Worm (Caenorhabditis elegans) whole organism, mixed stage, embryonic: ENCODE results near the gene fbxa-150.

ENCODE experiments used
- blmp-1 ChIP-seq: fragments of 150-350 bp; optimal IDR thresholded peaks from 2 replicates; lab custom pipeline; 2014; ENCODE audit warnings: missing biosample characterization, missing genetic modification characterization
- cnd-1 ChIP-seq: fragments of 200-800 bp; sonication (Bioruptor generic); optimal IDR thresholded peaks from 2 replicates; lab custom pipeline; 2018; ENCODE audit warnings: mild to moderate bottlenecking, missing genetic modification characterization, missing compliant biosample characterization
- drap-1 ChIP-seq: fragments of 200-800 bp; sonication (Bioruptor generic); optimal IDR thresholded peaks from 3 replicates; lab custom pipeline; 2018; ENCODE audit warnings: mild to moderate bottlenecking, missing genetic modification characterization, missing compliant biosample characterization
- elt-1 ChIP-seq: sonication (generic microtip); optimal IDR thresholded peaks from 2 replicates; lab custom pipeline; 2017; ENCODE audit warnings: missing genetic modification characterization, mild to moderate bottlenecking, missing compliant biosample characterization, antibody characterized with exemption, moderate library complexity, borderline replicate concordance; ENCODE audit not compliant: insufficient read depth
- elt-3 ChIP-seq: fragments of 150-350 bp; optimal IDR thresholded peaks from 2 replicates; lab custom pipeline; 2014; ENCODE audit warnings: missing biosample characterization, missing genetic modification characterization
- mls-2 ChIP-seq: sonication (generic microtip); optimal IDR thresholded peaks from 2 replicates; lab custom pipeline; 2016; ENCODE audit warnings: mild to moderate bottlenecking, missing genetic modification characterization, moderate library complexity, missing compliant biosample characterization
- nhr-76 ChIP-seq: sonication (generic microtip); optimal IDR thresholded peaks from 2 replicates; lab custom pipeline; 2017; ENCODE audit warnings: missing biosample characterization, missing genetic modification characterization
- pha-4 ChIP-seq: fragments of 150-350 bp; optimal IDR thresholded peaks from 2 replicates; lab custom pipeline; 2018; ENCODE audit warnings: missing biosample characterization, missing genetic modification reagents, missing genetic modification characterization
- snpc-4 ChIP-seq: fragments of 150-350 bp; optimal IDR thresholded peaks from 2 replicates; lab custom pipeline; 2014; ENCODE audit warnings: missing biosample characterization, missing genetic modification characterization
- unc-39 ChIP-seq: fragments of 150-350 bp; optimal IDR thresholded peaks from 2 replicates; lab custom pipeline; 2014; ENCODE audit warnings: missing biosample characterization, missing genetic modification characterization
- unc-62 ChIP-seq: fragments of 150-350 bp; optimal IDR thresholded peaks from 2 replicates; lab custom pipeline; 2014; ENCODE audit warnings: missing biosample characterization, missing genetic modification reagents, missing genetic modification characterization

ce11 chrV:20544610-20545009 lies 22.2 kb downstream of the fbxa-150 start:
- TF ChIP-seq snpc-4 (tag; lab: Kevin White, UChicago) (no peak), pha-4 (tag; lab: Kevin White, UChicago) (no peak), drap-1 (GFP tag; lab: Kevin White, UChicago) (no peak), elt-3 (no peak), unc-62 (no peak), elt-1 (tag; lab: Kevin White, UChicago) (no peak), unc-39 (tag; lab: Kevin White, UChicago) (no peak), nhr-76 (tag; lab: Kevin White, UChicago) (no peak), cnd-1 (no peak), mls-2 (tag; lab: Kevin White, UChicago) (no peak), blmp-1 (tag; lab: Kevin White, UChicago) (no peak)
